Worm (Caenorhabditis elegans): ENCODE results near the gene mcm-3.

Gene mcm-3

DNA sequence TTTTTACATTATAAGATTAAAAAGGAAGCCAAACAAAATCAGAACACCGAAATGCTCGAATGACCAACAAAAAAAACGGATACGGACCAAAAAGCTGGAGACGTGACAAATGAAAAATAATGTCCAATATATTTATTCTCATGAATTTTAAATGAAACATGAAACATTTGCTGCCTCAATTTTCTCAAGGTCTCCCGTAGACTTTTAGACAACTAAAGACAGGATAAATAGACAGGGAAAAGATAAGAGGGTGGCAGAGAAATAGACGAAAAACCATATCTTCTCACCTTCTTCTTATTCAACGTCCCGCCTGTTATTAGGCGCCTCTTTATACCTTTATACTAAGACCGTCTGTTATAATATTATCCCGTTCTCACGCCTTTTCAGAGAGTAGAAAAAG, 43.6 kb downstream of the mcm-3 start:
- TF ChIP-seq lin-13 (tag; optimal IDR thresholded peaks at IDR 0.05) (no peak), unc-120 (tag; optimal IDR thresholded peaks at IDR 0.05; ENCODE audit: poor library complexity, severe bottlenecking) (peak; percentile 6), pha-4 (tag; optimal IDR thresholded peaks at IDR 0.05) (no peak), M03D4.4 (tag; optimal IDR thresholded peaks at IDR 0.05) (no peak), sptf-1 (tag; optimal IDR thresholded peaks at IDR 0.05) (no peak)

DNA sequence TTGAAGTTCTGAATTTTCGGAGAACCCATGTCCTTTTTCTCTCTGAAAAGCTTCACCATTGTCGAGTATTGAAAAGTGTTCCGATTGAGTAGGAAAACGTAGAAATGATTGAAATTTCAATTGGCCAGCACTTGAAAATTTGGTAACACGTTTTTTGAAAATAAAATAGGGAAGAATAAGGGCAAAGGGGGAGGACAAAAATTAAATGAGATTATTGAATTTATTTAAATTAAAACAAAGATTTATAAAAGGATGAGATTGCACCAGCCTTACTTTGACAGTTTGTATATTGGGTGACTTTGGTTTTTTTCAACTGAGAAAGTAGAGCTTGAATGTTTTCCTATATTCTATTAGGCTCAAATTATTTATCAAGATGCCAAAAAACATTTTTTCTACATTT, 45.2 kb downstream of the mcm-3 start, which contains the start of gene obr-2:
TSS of gene obr-2 (minus strand) at position 101 of the 400 bp plus-strand sequence.
- TF ChIP-seq ham-2 (GFP tag; optimal IDR thresholded peaks at IDR 0.05): no peak
- TF ChIP-seq cnd-1 (tag; optimal IDR thresholded peaks at IDR 0.05): no peak
- no peak for TF ChIP-seq unc-120 (tag; optimal IDR thresholded peaks at IDR 0.05; ENCODE audit: poor library complexity, severe bottlenecking)
- TF ChIP-seq ceh-43 (GFP tag; optimal IDR thresholded peaks at IDR 0.05): no peak
- TF ChIP-seq ceh-83 (GFP tag; optimal IDR thresholded peaks at IDR 0.05): no peak
- TF ChIP-seq sptf-1 (tag; optimal IDR thresholded peaks at IDR 0.05): no peak
- no peak for TF ChIP-seq elt-1 (tag; optimal IDR thresholded peaks at IDR 0.05; ENCODE audit: borderline replicate concordance, insufficient read depth)
- TF ChIP-seq blmp-1 (tag; optimal IDR thresholded peaks at IDR 0.05): no peak
- TF ChIP-seq bed-3 (GFP tag; optimal IDR thresholded peaks at IDR 0.05): no peak
- TF ChIP-seq mls-2 (tag; optimal IDR thresholded peaks at IDR 0.05): no peak
- TF ChIP-seq ceh-39 (tag; optimal IDR thresholded peaks at IDR 0.05): no peak
- TF ChIP-seq tbx-8 (GFP tag; optimal IDR thresholded peaks at IDR 0.05): no peak

DNA sequence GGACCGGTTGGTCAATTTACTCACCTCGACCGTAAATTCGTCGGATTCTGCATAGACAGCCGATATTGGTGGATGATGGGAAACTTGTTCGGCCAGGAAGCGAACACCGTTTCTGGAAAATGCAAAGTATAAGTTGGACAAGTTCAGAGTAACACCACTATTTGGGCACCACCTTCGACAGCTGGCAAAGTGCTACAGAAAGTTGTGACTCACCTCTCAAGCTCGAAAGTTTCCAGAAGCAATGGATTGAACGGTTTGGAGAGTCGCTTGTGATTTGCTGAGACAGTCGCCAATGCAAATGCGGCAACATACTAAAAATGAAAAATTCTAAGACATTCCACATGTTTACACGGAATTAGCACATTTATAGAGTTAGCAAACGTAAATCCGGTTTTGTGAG, 46.1 kb downstream of the mcm-3 start:
- no peak for TF ChIP-seq lin-13 (tag; optimal IDR thresholded peaks at IDR 0.05)
- TF ChIP-seq elt-1 (tag; optimal IDR thresholded peaks at IDR 0.05; ENCODE audit: borderline replicate concordance, insufficient read depth): no peak
- TF ChIP-seq flh-1 (GFP tag; optimal IDR thresholded peaks at IDR 0.05): no peak
- no peak for TF ChIP-seq blmp-1 (tag; optimal IDR thresholded peaks at IDR 0.05)
- no peak for TF ChIP-seq snpc-4 (tag; optimal IDR thresholded peaks at IDR 0.05)
- TF ChIP-seq tbx-8 (GFP tag; optimal IDR thresholded peaks at IDR 0.05): no peak
- TF ChIP-seq nhr-28 (tag; optimal IDR thresholded peaks at IDR 0.05): no peak
- no peak for TF ChIP-seq bed-3 (GFP tag; optimal IDR thresholded peaks at IDR 0.05)
- TF ChIP-seq nhr-237 (tag; optimal IDR thresholded peaks at IDR 0.05): no peak
- TF ChIP-seq lin-32 (GFP tag; optimal IDR thresholded peaks at IDR 0.05): no peak
- no peak for TF ChIP-seq pha-4 (tag; optimal IDR thresholded peaks at IDR 0.05)
- TF ChIP-seq nhr-76 (tag; optimal IDR thresholded peaks at IDR 0.05): no peak
- TF ChIP-seq nhr-12 (tag; optimal IDR thresholded peaks at IDR 0.05): no peak
- TF ChIP-seq ces-1 (GFP tag; optimal IDR thresholded peaks at IDR 0.05): no peak
- no peak for TF ChIP-seq elt-3 (tag; optimal IDR thresholded peaks at IDR 0.05)
- no peak for TF ChIP-seq unc-39 (tag; optimal IDR thresholded peaks at IDR 0.05)
- no peak for TF ChIP-seq mep-1 (tag; optimal IDR thresholded peaks at IDR 0.05)
- no peak for TF ChIP-seq sem-2 (GFP tag; optimal IDR thresholded peaks at IDR 0.05)

DNA sequence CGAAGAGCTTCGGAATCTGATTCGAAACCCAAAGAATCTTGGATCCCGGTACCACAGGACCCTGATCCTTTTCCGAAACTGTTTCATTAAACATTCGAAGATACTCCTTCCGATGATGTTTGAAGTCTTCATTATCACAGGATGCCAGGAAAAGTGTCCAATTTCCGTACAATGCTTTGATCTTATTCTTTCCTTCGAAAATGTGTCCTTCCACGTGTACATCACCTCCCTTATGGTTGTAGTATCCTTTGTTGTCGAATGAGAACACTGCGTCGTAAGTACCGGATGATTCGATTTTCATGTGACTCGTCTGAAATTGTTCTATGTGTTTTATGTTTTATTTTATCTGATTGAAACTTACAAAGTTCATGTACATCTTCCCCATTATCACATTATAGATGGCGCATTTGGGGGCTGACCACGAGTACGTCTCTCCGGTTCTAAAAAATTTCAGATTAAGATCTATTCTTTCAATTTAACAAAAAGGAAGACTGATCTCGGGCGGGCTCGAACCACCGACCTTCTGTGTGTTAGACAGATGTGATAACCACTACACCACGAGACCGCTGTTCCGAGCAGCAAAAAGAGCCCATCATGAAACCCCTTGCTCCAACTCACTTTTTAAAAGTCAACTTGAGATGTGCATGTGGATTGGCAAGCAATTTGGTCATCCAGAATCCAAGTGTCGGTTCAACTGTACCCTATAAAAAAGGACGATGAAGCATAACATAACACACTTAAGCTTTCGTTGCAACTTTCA, 46.7 kb downstream of the mcm-3 start:
- TF ChIP-seq lin-32 (GFP tag; optimal IDR thresholded peaks at IDR 0.05): no peak
- peak; percentile 10 for TF ChIP-seq sem-2 (GFP tag; optimal IDR thresholded peaks at IDR 0.05)

DNA sequence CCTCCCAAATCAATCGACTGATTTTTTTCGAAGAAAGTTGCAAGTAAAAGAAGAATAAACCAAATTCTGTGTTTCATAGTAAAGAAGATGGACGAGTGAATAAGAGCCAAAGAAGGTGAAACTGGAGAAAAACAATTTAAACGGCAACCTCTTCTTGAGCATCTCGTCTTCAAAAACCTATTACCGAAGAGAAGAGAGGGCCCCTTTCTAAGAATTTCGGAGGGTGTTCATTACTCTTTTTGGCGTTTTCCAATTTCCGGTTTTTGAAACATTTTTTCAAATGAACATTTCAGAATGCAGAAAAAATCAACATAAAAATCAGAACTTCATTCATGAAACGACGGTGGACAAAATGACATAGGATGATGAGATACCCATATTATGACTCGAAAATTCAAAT, 47.8 kb downstream of the mcm-3 start, which contains the start of gene nmr-2:
TSS of gene nmr-2 (minus strand) at position 101 of the 400 bp plus-strand sequence.
- TF ChIP-seq elt-1 (tag; optimal IDR thresholded peaks at IDR 0.05; ENCODE audit: borderline replicate concordance, insufficient read depth): no peak
- TF ChIP-seq flh-1 (GFP tag; optimal IDR thresholded peaks at IDR 0.05): no peak
- TF ChIP-seq unc-62 (GFP tag; optimal IDR thresholded peaks at IDR 0.05): no peak
- no peak for TF ChIP-seq nhr-28 (tag; optimal IDR thresholded peaks at IDR 0.05)
- no peak for TF ChIP-seq bed-3 (GFP tag; optimal IDR thresholded peaks at IDR 0.05)
- TF ChIP-seq blmp-1 (tag; optimal IDR thresholded peaks at IDR 0.05): no peak

Data from whole organism, mixed stage, embryonic.